Worm (Caenorhabditis elegans): Measurements from ENCODE around the gene npp-18.

DNA sequence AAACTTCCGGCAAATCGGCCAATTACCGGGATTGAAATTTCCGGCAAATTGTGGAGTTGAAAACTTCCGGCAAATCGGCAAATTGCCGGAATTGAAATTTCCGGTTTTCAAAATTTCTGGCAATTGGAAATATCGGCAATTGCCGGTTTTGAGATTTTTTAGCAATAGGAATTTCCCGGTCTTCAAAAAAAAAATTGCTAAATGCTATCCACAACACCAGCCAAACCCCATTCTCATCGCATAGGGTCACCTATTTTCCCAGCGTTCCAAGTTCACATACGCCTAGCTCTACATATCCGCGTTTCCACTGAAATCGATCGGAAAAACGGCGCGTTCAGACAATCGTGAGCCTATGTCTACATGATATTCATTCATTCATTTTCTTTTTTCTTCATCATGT is 11.2 kb upstream of the npp-18 start, which contains the start of gene F56A8.8:
- TF ChIP-seq nhr-23 (tag; optimal IDR thresholded peaks at IDR 0.05) (no peak), nhr-25 (tag; optimal IDR thresholded peaks at IDR 0.05) (no peak)

Data from whole organism, L2 larva.